Worm (Caenorhabditis elegans) whole organism, late embryonic: ENCODE data around the gene T24A6.7.
"Not testable (repeated sequence)": the region's sequence is repeated elsewhere in the genome, so short reads cannot be mapped to it uniquely, and the experiment has no call there.

Source experiments
- C08G9.2 ChIP-seq: sonication (generic microtip); optimal IDR thresholded peaks from 2 replicates; lab custom pipeline; 2016; ENCODE audit warnings: mild to moderate bottlenecking, missing genetic modification characterization, moderate library complexity, missing compliant biosample characterization
- F13H6.1 ChIP-seq: sonication (generic microtip); optimal IDR thresholded peaks from 2 replicates; lab custom pipeline; 2016; ENCODE audit warnings: missing genetic modification characterization, missing compliant biosample characterization
- K09A11.1 ChIP-seq: sonication (generic microtip); optimal IDR thresholded peaks from 2 replicates; lab custom pipeline; 2017; ENCODE audit warnings: antibody characterized with exemption, mild to moderate bottlenecking, missing genetic modification characterization, missing compliant biosample characterization; ENCODE audit not compliant: insufficient read depth
- ahr-1 ChIP-seq: sonication (generic microtip); optimal IDR thresholded peaks from 2 replicates; lab custom pipeline; 2016; ENCODE audit warnings: missing genetic modification characterization, missing compliant biosample characterization
- ceh-18 ChIP-seq: sonication (generic microtip); optimal IDR thresholded peaks from 2 replicates; lab custom pipeline; 2016; ENCODE audit warnings: missing genetic modification characterization, missing compliant biosample characterization
- ceh-19 ChIP-seq: fragments of 200-800 bp; sonication (Bioruptor generic); optimal IDR thresholded peaks from 2 replicates; lab custom pipeline; 2018; ENCODE audit warnings: mild to moderate bottlenecking, missing genetic modification characterization, missing compliant biosample characterization
- ceh-24 ChIP-seq: sonication (generic microtip); optimal IDR thresholded peaks from 2 replicates; lab custom pipeline; 2016; ENCODE audit warnings: mild to moderate bottlenecking, missing genetic modification characterization, missing compliant biosample characterization
- ceh-30 ChIP-seq: fragments of 150-350 bp; optimal IDR thresholded peaks from 2 replicates; lab custom pipeline; 2014; ENCODE audit warnings: missing biosample characterization, missing genetic modification characterization
- ceh-31 ChIP-seq: sonication (generic microtip); optimal IDR thresholded peaks from 2 replicates; lab custom pipeline; 2016; ENCODE audit warnings: missing genetic modification characterization, missing compliant biosample characterization
- ceh-48 ChIP-seq: sonication (generic microtip); optimal IDR thresholded peaks from 2 replicates; lab custom pipeline; 2016; ENCODE audit warnings: missing genetic modification characterization, inconsistent platforms, missing compliant biosample characterization
- che-1 ChIP-seq: sonication (generic microtip); optimal IDR thresholded peaks from 2 replicates; lab custom pipeline; 2016; ENCODE audit warnings: mild to moderate bottlenecking, missing genetic modification characterization, missing compliant biosample characterization
- elt-2 ChIP-seq: sonication (generic microtip); optimal IDR thresholded peaks from 2 replicates; lab custom pipeline; 2016; ENCODE audit warnings: missing genetic modification reagents, missing genetic modification characterization, missing compliant biosample characterization
- ets-4 ChIP-seq: sonication (generic microtip); optimal IDR thresholded peaks from 2 replicates; lab custom pipeline; 2016; ENCODE audit warnings: missing genetic modification characterization, missing compliant biosample characterization
- eyg-1 ChIP-seq: sonication (generic microtip); optimal IDR thresholded peaks from 2 replicates; lab custom pipeline; 2016; ENCODE audit warnings: missing genotype, missing genetic modification characterization, missing compliant biosample characterization
- fax-1 ChIP-seq: sonication (generic microtip); optimal IDR thresholded peaks from 2 replicates; lab custom pipeline; 2016; ENCODE audit warnings: missing genotype, missing genetic modification characterization, missing compliant biosample characterization
- fkh-6 ChIP-seq: sonication (generic microtip); optimal IDR thresholded peaks from 2 replicates; lab custom pipeline; 2016; ENCODE audit warnings: missing genetic modification characterization, missing compliant biosample characterization
- hlh-15 ChIP-seq: sonication (generic microtip); optimal IDR thresholded peaks from 2 replicates; lab custom pipeline; 2016; ENCODE audit warnings: missing genetic modification characterization, missing compliant biosample characterization
- hlh-6 ChIP-seq: sonication (generic microtip); optimal IDR thresholded peaks from 2 replicates; lab custom pipeline; 2016; ENCODE audit warnings: missing genotype, missing genetic modification characterization, missing compliant biosample characterization
- hlh-8 ChIP-seq: sonication (generic microtip); optimal IDR thresholded peaks from 2 replicates; lab custom pipeline; 2016; ENCODE audit warnings: missing genotype, missing genetic modification characterization, missing compliant biosample characterization
- lim-6 ChIP-seq: sonication (generic microtip); optimal IDR thresholded peaks from 2 replicates; lab custom pipeline; 2016; ENCODE audit warnings: missing genetic modification characterization, missing compliant biosample characterization
- lin-11 ChIP-seq: fragments of 200-800 bp; sonication (Bioruptor generic); optimal IDR thresholded peaks from 2 replicates; lab custom pipeline; 2018; ENCODE audit warnings: mild to moderate bottlenecking, missing genetic modification characterization, missing compliant biosample characterization
- nfya-1 ChIP-seq: sonication (generic microtip); optimal IDR thresholded peaks from 2 replicates; lab custom pipeline; 2017; ENCODE audit warnings: missing genetic modification characterization, mild to moderate bottlenecking, missing compliant biosample characterization, antibody characterized with exemption, moderate library complexity
- nhr-11 ChIP-seq: fragments of 150-350 bp; optimal IDR thresholded peaks from 2 replicates; lab custom pipeline; 2014; ENCODE audit warnings: missing biosample characterization, missing genetic modification characterization
- npax-4 ChIP-seq: sonication (generic microtip); optimal IDR thresholded peaks from 2 replicates; lab custom pipeline; 2016; ENCODE audit warnings: missing genetic modification characterization, missing compliant biosample characterization
- odd-2 ChIP-seq: sonication (generic microtip); optimal IDR thresholded peaks from 2 replicates; lab custom pipeline; 2017; ENCODE audit warnings: antibody characterized with exemption, mild to moderate bottlenecking, missing genetic modification characterization, missing compliant biosample characterization
- pat-9 ChIP-seq: fragments of 200-800 bp; sonication (Bioruptor generic); optimal IDR thresholded peaks from 2 replicates; lab custom pipeline; 2018; ENCODE audit warnings: mild to moderate bottlenecking, missing genetic modification characterization, moderate library complexity, missing compliant biosample characterization
- pax-1 ChIP-seq: fragments of 150-350 bp; optimal IDR thresholded peaks from 2 replicates; lab custom pipeline; 2014; ENCODE audit warnings: missing biosample characterization, missing genetic modification characterization
- pha-2 ChIP-seq: sonication (generic microtip); optimal IDR thresholded peaks from 2 replicates; lab custom pipeline; 2017; ENCODE audit warnings: mild to moderate bottlenecking, missing genetic modification characterization, missing compliant biosample characterization
- pha-4 ChIP-seq: fragments of 150-350 bp; optimal IDR thresholded peaks from 2 replicates; lab custom pipeline; 2018; ENCODE audit warnings: missing biosample characterization, missing genetic modification reagents, missing genetic modification characterization
- pqm-1 ChIP-seq: sonication (generic microtip); optimal IDR thresholded peaks from 2 replicates; lab custom pipeline; 2016; ENCODE audit warnings: missing genetic modification characterization, missing compliant biosample characterization
- pros-1 ChIP-seq: fragments of 150-350 bp; optimal IDR thresholded peaks from 2 replicates; lab custom pipeline; 2014; ENCODE audit warnings: missing biosample characterization, missing genetic modification reagents, missing genetic modification characterization
- sox-2 ChIP-seq: fragments of 200-800 bp; sonication (Bioruptor generic); IDR thresholded peaks from 2 replicates; pipeline ENCODE4 v1.3.6; 2022; ENCODE audit warnings: missing genetic modification reagents, missing genetic modification characterization, missing compliant biosample characterization
- tbx-2 ChIP-seq: sonication (generic microtip); optimal IDR thresholded peaks from 2 replicates; lab custom pipeline; 2016; ENCODE audit warnings: missing genetic modification characterization, missing compliant biosample characterization
- unc-3 ChIP-seq, 2 experiments: fragments of 200-800 bp in 1 of 2; sonication (Bioruptor generic) in 1 of 2; sonication (generic microtip) in 1 of 2; conservative IDR thresholded peaks in 1 of 2; optimal IDR thresholded peaks in 1 of 2; 2 replicates each; pipeline versions ENCODE4 v1.3.6 to Lab custom; 2016 to 2022; ENCODE audit warnings: missing compliant biosample characterization in 2 of 2, missing genetic modification characterization in 2 of 2, missing genetic modification reagents in 1 of 2
- zip-5 ChIP-seq: sonication (generic microtip); optimal IDR thresholded peaks from 2 replicates; lab custom pipeline; 2016; ENCODE audit warnings: missing genetic modification characterization, missing compliant biosample characterization
- ztf-16 ChIP-seq: sonication (generic microtip); optimal IDR thresholded peaks from 2 replicates; lab custom pipeline; 2017; ENCODE audit warnings: missing genetic modification characterization, missing compliant biosample characterization

The T24A6.7 gene

ce11 chrV:3557422-3557821 is 32.4 kb downstream of the T24A6.7 start, which contains the start of gene grl-31:
grl-31 (minus strand) TSS chrV:3557778.
- TF ChIP-seq pha-4 (tag; lab: Kevin White, UChicago), result no peak
- TF ChIP-seq F13H6.1 (tag; lab: Kevin White, UChicago), result no peak
- TF ChIP-seq che-1 (tag; lab: Kevin White, UChicago), result no peak
- TF ChIP-seq sox-2 (GFP tag; lab: Robert Waterston, UW), result no peak
- no peak for TF ChIP-seq C08G9.2 (tag; lab: Kevin White, UChicago)
- TF ChIP-seq hlh-8 (tag; lab: Kevin White, UChicago), result no peak
- TF ChIP-seq lim-6 (tag; lab: Kevin White, UChicago), result no peak
- TF ChIP-seq tbx-2, result no peak
- no peak for TF ChIP-seq pat-9 (tag; lab: Kevin White, UChicago)
- no peak for TF ChIP-seq fax-1 (tag; lab: Kevin White, UChicago)
- no peak for TF ChIP-seq ceh-18 (tag; lab: Kevin White, UChicago)

- TF ChIP-seq ceh-24 (tag; lab: Kevin White, UChicago); ahr-1; C08G9.2 (tag; lab: Kevin White, UChicago): not testable (repeated sequence)
These were observed 33.7 kb downstream of the T24A6.7 start, which contains the start of gene T24A6.1 for ce11 chrV:3558744-3559143. T24A6.1 (plus strand) TSS chrV:3559044.

ce11 chrV:3562824-3563223 is 37.8 kb downstream of the T24A6.7 start, which contains the start of gene T24A6.16:
T24A6.16 (minus strand) TSS chrV:3562924.
- not testable (repeated sequence) for TF ChIP-seq fkh-6 (tag; lab: Kevin White, UChicago); hlh-15 (tag; lab: Kevin White, UChicago); eyg-1

ce11 chrV:3564335-3564734 is 39.3 kb downstream of the T24A6.7 start, which contains the start of gene T24A6.17:
T24A6.17 (minus strand) TSS chrV:3564435.
- not testable (repeated sequence) for TF ChIP-seq npax-4 (tag; lab: Kevin White, UChicago); eyg-1; fax-1 (tag; lab: Kevin White, UChicago)

- not testable (repeated sequence) for TF ChIP-seq pax-1, fax-1, pqm-1 (tag; lab: Kevin White, UChicago)
- TF ChIP-seq, all 69 proteins: peak for 0; not testable (repeated sequence) for 69
These were observed 45.6 kb downstream of the T24A6.7 start, which contains the start of gene F40C5.2 for ce11 chrV:3570695-3571094. F40C5.2 (plus strand) TSS chrV:3570995.

- not testable (repeated sequence) for TF ChIP-seq nfya-1; ceh-30; elt-2 (tag; lab: Kevin White, UChicago)
- TF ChIP-seq, all 69 proteins: peak for 0; not testable (repeated sequence) for 69
These were observed 47.3 kb downstream of the T24A6.7 start, which contains the start of gene F40C5.1 for ce11 chrV:3572408-3572807. F40C5.1 (plus strand) TSS chrV:3572708.

- TF ChIP-seq ceh-48 (tag; lab: Kevin White, UChicago) (no peak), odd-2 (no peak), hlh-15 (tag; lab: Kevin White, UChicago) (no peak), nhr-11 (tag; lab: Kevin White, UChicago) (no peak), pha-2 (tag; lab: Kevin White, UChicago) (no peak), K09A11.1 (tag; lab: Kevin White, UChicago) (no peak), ceh-19 (no peak), ets-4 (tag; lab: Kevin White, UChicago) (no peak), ceh-31 (tag; lab: Kevin White, UChicago) (no peak), pros-1 (tag; lab: Kevin White, UChicago) (no peak), hlh-6 (tag; lab: Kevin White, UChicago) (no peak), lin-11 (tag; lab: Kevin White, UChicago) (no peak), che-1 (tag; lab: Kevin White, UChicago) (no peak), zip-5 (no peak), ztf-16 (tag; lab: Kevin White, UChicago) (no peak), unc-3 (GFP tag; conservative IDR thresholded peaks at IDR 0.05; lab: Robert Waterston, UW) (no peak), unc-3 (tag; optimal IDR thresholded peaks at IDR 0.05; lab: Kevin White, UChicago) (no peak)
These were observed 50.7 kb downstream of the T24A6.7 start, which contains the start of gene grl-27 for ce11 chrV:3575759-3576158. grl-27 (minus strand) TSS chrV:3575859.
